Worm (Caenorhabditis elegans): ENCODE measurements around the gene srh-304.

ce11 chrV:17857901-17858300, 29.5 kb downstream of the srh-304 start:
- TF ChIP-seq ref-1 (GFP tag; conservative IDR thresholded peaks at IDR 0.05) (no peak), cog-1 (tag; optimal IDR thresholded peaks at IDR 0.05) (no peak), T22C8.4 (GFP tag; IDR thresholded peaks at IDR 0.05) (no peak), ztf-23 (GFP tag; IDR thresholded peaks at IDR 0.05) (no peak), tab-1 (GFP tag; IDR thresholded peaks at IDR 0.05) (no peak)
